Fruit fly (Drosophila melanogaster) whole organism: Measurements from ENCODE around the gene CG31804.

ENCODE experiments used
- CG8478 ChIP-seq: fragments of >200 bp; optimal IDR thresholded peaks from 2 replicates; lab custom pipeline; 2018; ENCODE audit warnings: inconsistent platforms
- Dll ChIP-seq: fragments of >200 bp; optimal IDR thresholded peaks from 2 replicates; lab custom pipeline; 2017
- EcR ChIP-seq, 2 experiments: fragments of >200 bp; optimal IDR thresholded peaks; 2 replicates each; lab custom pipeline; 2017; ENCODE audit warnings: missing biosample characterization in 2 of 2, missing genetic modification characterization in 2 of 2, missing genetic modification reagents in 2 of 2
- pan ChIP-seq: fragments of >200 bp; optimal IDR thresholded peaks from 2 replicates; lab custom pipeline; 2017
- psq ChIP-seq: fragments of >200 bp; optimal IDR thresholded peaks from 2 replicates; lab custom pipeline; 2017
- usp ChIP-seq: fragments of >200 bp; optimal IDR thresholded peaks from 2 replicates; lab custom pipeline; 2017; ENCODE audit warnings: missing biosample characterization, missing genetic modification characterization, mixed read lengths

dm6 chr2L:17381075-17381474 is 17.8 kb downstream of the CG31804 start:
- TF ChIP-seq usp (GFP tag; lab: Kevin White, UChicago): no peak
- TF ChIP-seq CG8478 (lab: Kevin White, UChicago): no peak
- TF ChIP-seq EcR (GFP tag; optimal IDR thresholded peaks at IDR 0.05; lab: Kevin White, UChicago): no peak
- TF ChIP-seq pan (lab: Kevin White, UChicago): no peak
- no peak for TF ChIP-seq psq (lab: Kevin White, UChicago)
- no peak for TF ChIP-seq Dll (lab: Kevin White, UChicago)
